Fruit fly (Drosophila melanogaster): Measurements from ENCODE around the gene bap.

Gene bap

DNA sequence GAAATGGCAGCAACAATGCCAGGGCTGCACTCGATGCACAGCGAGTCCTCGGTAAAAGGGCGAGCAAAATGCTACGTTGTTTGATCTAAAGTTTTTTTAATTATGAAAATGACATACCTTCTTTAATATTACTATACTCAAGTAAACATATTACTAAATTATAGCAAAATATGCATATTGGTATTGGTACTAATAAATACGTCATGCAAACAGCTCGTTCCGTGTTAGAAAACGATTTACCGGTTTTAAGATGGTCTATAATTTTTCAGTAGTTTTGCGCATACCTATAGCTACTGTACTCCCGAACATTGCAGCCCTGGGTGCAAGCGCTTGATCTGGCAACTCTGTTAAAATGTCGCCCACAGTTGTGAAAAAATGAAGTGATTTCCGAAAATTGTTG is 23.4 kb upstream of the bap start (continued):
- TF ChIP-seq cato (GFP tag; optimal IDR thresholded peaks at IDR 0.05; ENCODE audit: borderline replicate concordance), result peak; percentile 93
- peak in 1 of 2 experiments; percentile 83 for TF ChIP-seq tll (GFP tag; optimal IDR thresholded peaks at IDR 0.05)
- TF ChIP-seq fd64A (GFP tag; optimal IDR thresholded peaks at IDR 0.05), result peak; percentile 68
- TF ChIP-seq CG31224 (GFP tag; IDR thresholded peaks at IDR 0.05), result peak; percentile 86
- no peak for TF ChIP-seq CG34224 (GFP tag; IDR thresholded peaks at IDR 0.05; ENCODE audit: partially characterized antibody)
- peak; percentile 91 for TF ChIP-seq tx (GFP tag; optimal IDR thresholded peaks at IDR 0.05)
- peak; percentile 98 for TF ChIP-seq CoRest (tag; optimal IDR thresholded peaks at IDR 0.05)
- peak; percentile 94 for TF ChIP-seq kni (GFP tag; optimal IDR thresholded peaks at IDR 0.05)
- peak; percentile 95 for TF ChIP-seq CG12299 (tag; optimal IDR thresholded peaks at IDR 0.05)
- TF ChIP-seq CG15514 (GFP tag; optimal IDR thresholded peaks at IDR 0.05), result peak; percentile 89
- TF ChIP-seq grau (tag; optimal IDR thresholded peaks at IDR 0.05), result peak; percentile 100
- no peak for TF ChIP-seq inv (GFP tag; IDR thresholded peaks at IDR 0.05; ENCODE audit: partially characterized antibody)
- TF ChIP-seq cas (GFP tag; IDR thresholded peaks at IDR 0.05), result peak; percentile 82
- TF ChIP-seq Dbx (GFP tag; IDR thresholded peaks at IDR 0.05), result peak; percentile 93
- TF ChIP-seq peb (GFP tag; IDR thresholded peaks at IDR 0.05), result peak; percentile 85
- peak; percentile 94 for TF ChIP-seq CG10267 (tag; optimal IDR thresholded peaks at IDR 0.05)
- TF ChIP-seq Hmx (GFP tag; optimal IDR thresholded peaks at IDR 0.05), result peak; percentile 93
- peak; percentile 80 for TF ChIP-seq gcm2 (GFP tag; optimal IDR thresholded peaks at IDR 0.05)
- peak; percentile 97 for TF ChIP-seq CG12659 (GFP tag; optimal IDR thresholded peaks at IDR 0.05)
- TF ChIP-seq CG16863 (GFP tag; optimal IDR thresholded peaks at IDR 0.05), result peak; percentile 88
- TF ChIP-seq CG2116 (GFP tag; optimal IDR thresholded peaks at IDR 0.05), result peak; percentile 93
- TF ChIP-seq Sox100B (GFP tag; optimal IDR thresholded peaks at IDR 0.05), result peak; percentile 94
- TF ChIP-seq Dp (GFP tag; optimal IDR thresholded peaks at IDR 0.05), result peak; percentile 35
- TF ChIP-seq CG3065 (GFP tag; optimal IDR thresholded peaks at IDR 0.05), result peak; percentile 91
- peak; percentile 68 for TF ChIP-seq Spps (tag; optimal IDR thresholded peaks at IDR 0.05)
- TF ChIP-seq CG13424 (tag; optimal IDR thresholded peaks at IDR 0.05), result peak; percentile 98
- TF ChIP-seq prd (optimal IDR thresholded peaks at IDR 0.05), result no peak
- TF ChIP-seq prd (GFP tag; IDR thresholded peaks at IDR 0.05), result peak; percentile 97
- TF ChIP-seq sima (GFP tag; optimal IDR thresholded peaks at IDR 0.05), result no peak
- TF ChIP-seq CG17912 (GFP tag; optimal IDR thresholded peaks at IDR 0.05), result peak; percentile 91
- peak; percentile 85 for TF ChIP-seq Doc2 (GFP tag; IDR thresholded peaks at IDR 0.05)
- TF ChIP-seq CG12391 (tag; optimal IDR thresholded peaks at IDR 0.05), result peak; percentile 96
- peak; percentile 97 for TF ChIP-seq HmgZ (tag; optimal IDR thresholded peaks at IDR 0.05)
- TF ChIP-seq dmrt11E (tag; optimal IDR thresholded peaks at IDR 0.05), result peak; percentile 91
- no peak for TF ChIP-seq unc-4 (GFP tag; IDR thresholded peaks at IDR 0.05; ENCODE audit: partially characterized antibody)
- peak; percentile 96 for TF ChIP-seq CG4328 (GFP tag; optimal IDR thresholded peaks at IDR 0.05)
- TF ChIP-seq CG16815 (GFP tag; optimal IDR thresholded peaks at IDR 0.05), result peak; percentile 98
- TF ChIP-seq CG7928 (GFP tag; optimal IDR thresholded peaks at IDR 0.05), result peak; percentile 98
- TF ChIP-seq Antp (GFP tag; optimal IDR thresholded peaks at IDR 0.05), result peak; percentile 91
- peak; percentile 94 for TF ChIP-seq CG11504 (tag; optimal IDR thresholded peaks at IDR 0.05)
- peak; percentile 86 for TF ChIP-seq CG10431 (GFP tag; optimal IDR thresholded peaks at IDR 0.05)
- peak; percentile 96 for TF ChIP-seq CG1602 (GFP tag; optimal IDR thresholded peaks at IDR 0.05)
- TF ChIP-seq CG7786 (GFP tag; optimal IDR thresholded peaks at IDR 0.05), result peak; percentile 92
- TF ChIP-seq gcm (GFP tag; optimal IDR thresholded peaks at IDR 0.05), result peak; percentile 87
- peak; percentile 97 for TF ChIP-seq Hmr (GFP tag; optimal IDR thresholded peaks at IDR 0.05)
- TF ChIP-seq CrebB (tag; optimal IDR thresholded peaks at IDR 0.05), result peak; percentile 89
- no peak for TF ChIP-seq run (tag; optimal IDR thresholded peaks at IDR 0.05)
- peak; percentile 97 for TF ChIP-seq Abd-B (GFP tag; optimal IDR thresholded peaks at IDR 0.05)
- TF ChIP-seq dmrt99B (tag; optimal IDR thresholded peaks at IDR 0.05), result no peak
- peak; percentile 98 for TF ChIP-seq CG3847 (GFP tag; IDR thresholded peaks at IDR 0.05)
